Fruit fly (Drosophila melanogaster) whole organism: ENCODE results near the gene CG5290.

Experiments used
- CG8478 ChIP-seq: fragments of >200 bp; optimal IDR thresholded peaks from 2 replicates; lab custom pipeline; 2018; ENCODE audit warnings: inconsistent platforms
- EcR ChIP-seq, 2 experiments: fragments of >200 bp; optimal IDR thresholded peaks; 2 replicates each; lab custom pipeline; 2017; ENCODE audit warnings: missing biosample characterization in 2 of 2, missing genetic modification characterization in 2 of 2, missing genetic modification reagents in 2 of 2
- pan ChIP-seq: fragments of >200 bp; optimal IDR thresholded peaks from 2 replicates; lab custom pipeline; 2017
- psq ChIP-seq: fragments of >200 bp; optimal IDR thresholded peaks from 2 replicates; lab custom pipeline; 2017
- usp ChIP-seq: fragments of >200 bp; optimal IDR thresholded peaks from 2 replicates; lab custom pipeline; 2017; ENCODE audit warnings: missing biosample characterization, missing genetic modification characterization, mixed read lengths

DNA sequence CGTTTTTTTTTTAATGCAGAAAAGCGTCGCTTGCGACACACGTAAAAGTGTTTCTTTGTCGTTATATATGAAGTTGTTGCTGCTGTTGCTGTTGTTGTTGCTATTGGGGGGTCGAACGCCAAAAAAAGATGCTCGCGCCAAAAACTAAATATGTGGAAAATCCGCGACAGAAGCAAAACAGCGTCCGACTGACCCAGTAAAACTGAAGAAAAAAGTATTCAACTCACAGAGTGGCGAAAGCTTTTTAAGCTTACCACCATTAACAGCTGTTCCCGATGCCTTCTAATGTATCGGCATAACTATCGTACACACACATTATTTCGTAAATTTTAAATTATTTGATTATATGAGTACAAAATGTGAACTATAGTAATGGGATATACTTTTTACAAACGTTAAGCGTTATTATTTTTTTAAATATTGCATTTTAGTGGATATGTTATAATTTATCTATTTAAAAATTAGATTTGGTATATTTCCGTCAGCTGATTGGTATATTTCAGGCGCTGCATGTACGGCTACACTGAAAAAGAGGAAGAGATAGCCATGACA is 4.7 kb downstream of the CG5290 start, which contains the start of the genes Prestin and Wdr92:
- TF ChIP-seq psq (lab: Kevin White, UChicago), result no peak
- TF ChIP-seq pan, result no peak
- TF ChIP-seq CG8478 (lab: Kevin White, UChicago), result no peak
- TF ChIP-seq usp (GFP tag; lab: Kevin White, UChicago), result no peak
- TF ChIP-seq EcR (GFP tag; optimal IDR thresholded peaks at IDR 0.05; lab: Kevin White, UChicago), result no peak
